Fruit fly (Drosophila melanogaster): Measurements from ENCODE around the gene CG7290.

Gene CG7290

dm6 chr3L:20195875-20196274 lies 10.0 kb downstream of the CG7290 start (continued):
- TF ChIP-seq ara (GFP tag; IDR thresholded peaks at IDR 0.05) (peak; percentile 74), CG12236 (GFP tag; optimal IDR thresholded peaks at IDR 0.05) (peak; percentile 25), Side (GFP tag; optimal IDR thresholded peaks at IDR 0.05) (peak; percentile 59), stwl (tag; optimal IDR thresholded peaks at IDR 0.05) (no peak), CG10147 (GFP tag; optimal IDR thresholded peaks at IDR 0.05) (peak; percentile 12), CG14667 (GFP tag; IDR thresholded peaks at IDR 0.05) (peak; percentile 52; the same call in 1 of the 2 replicates), da (GFP tag; optimal IDR thresholded peaks at IDR 0.05) (no peak), lab (GFP tag; optimal IDR thresholded peaks at IDR 0.05) (peak; percentile 67), run (tag; optimal IDR thresholded peaks at IDR 0.05) (peak; percentile 26), tll (GFP tag; optimal IDR thresholded peaks at IDR 0.05) (no peak), CG1529 (GFP tag; optimal IDR thresholded peaks at IDR 0.05) (peak; percentile 31), CG6683 (GFP tag; optimal IDR thresholded peaks at IDR 0.05) (no peak), so (GFP tag; IDR thresholded peaks at IDR 0.05) (peak; percentile 64; the same call in 1 of the 3 replicates), slbo (GFP tag; IDR thresholded peaks at IDR 0.05) (peak; percentile 36; the same call in 1 of the 2 replicates), CG1647 (GFP tag; optimal IDR thresholded peaks at IDR 0.05) (peak; percentile 37), CG10267 (tag; optimal IDR thresholded peaks at IDR 0.05) (peak; percentile 28), sim (GFP tag; IDR thresholded peaks at IDR 0.05) (no peak), sug (tag; optimal IDR thresholded peaks at IDR 0.05) (no peak), cwo (GFP tag; optimal IDR thresholded peaks at IDR 0.05) (no peak), Atf-2 (GFP tag; optimal IDR thresholded peaks at IDR 0.05) (no peak), CG15269 (tag; optimal IDR thresholded peaks at IDR 0.05) (peak; percentile 54), wdn (GFP tag; IDR thresholded peaks at IDR 0.05) (no peak), CG7556 (GFP tag; optimal IDR thresholded peaks at IDR 0.05) (peak; percentile 29), vfl (GFP tag; optimal IDR thresholded peaks at IDR 0.05) (no peak), Asciz (GFP tag; optimal IDR thresholded peaks at IDR 0.05) (peak; percentile 53), hkb (optimal IDR thresholded peaks at IDR 0.05) (no peak), hkb (GFP tag; IDR thresholded peaks at IDR 0.05) (peak; percentile 72; the same call in 1 of the 2 replicates), wek (GFP tag; optimal IDR thresholded peaks at IDR 0.05) (no peak), pan (optimal IDR thresholded peaks at IDR 0.05) (no peak), pan (GFP tag; optimal IDR thresholded peaks at IDR 0.05 in 1 of 2, IDR thresholded peaks at IDR 0.05 in 1 of 2) (peak in 1 of 2 experiments; percentile 81), Ets65A (GFP tag) (peak; percentile 55), CG5180 (GFP tag; optimal IDR thresholded peaks at IDR 0.05) (peak; percentile 53), otp (GFP tag; IDR thresholded peaks at IDR 0.05) (peak; percentile 58; the same call in 1 of the 3 replicates), bab2 (GFP tag; optimal IDR thresholded peaks at IDR 0.05) (peak; percentile 41), Lhr (GFP tag; optimal IDR thresholded peaks at IDR 0.05) (peak; percentile 5), CG15479 (GFP tag; optimal IDR thresholded peaks at IDR 0.05) (no peak), jumu (GFP tag; optimal IDR thresholded peaks at IDR 0.05) (peak; percentile 54), p53 (GFP tag; optimal IDR thresholded peaks at IDR 0.05) (no peak), NFAT (GFP tag; IDR thresholded peaks at IDR 0.05) (peak; percentile 31; the same call in 1 of the 2 replicates), chinmo (GFP tag; IDR thresholded peaks at IDR 0.05; ENCODE audit: partially characterized antibody) (0 out of 4 replicates have a peak, but pooled peaks have one; percentile 56), Optix (GFP tag; IDR thresholded peaks at IDR 0.05) (peak; percentile 78), Drgx (GFP tag; IDR thresholded peaks at IDR 0.05) (peak; percentile 88), D (optimal IDR thresholded peaks at IDR 0.05) (no peak), D (GFP tag; optimal IDR thresholded peaks at IDR 0.05) (peak; percentile 69), CG17359 (tag; optimal IDR thresholded peaks at IDR 0.05) (peak; percentile 75), bbx (GFP tag; IDR thresholded peaks at IDR 0.05; ENCODE audit: partially characterized antibody) (no peak), CG6791 (GFP tag; IDR thresholded peaks at IDR 0.05; ENCODE audit: partially characterized antibody) (no peak), gt (GFP tag; IDR thresholded peaks at IDR 0.05) (no peak), pum (GFP tag; optimal IDR thresholded peaks at IDR 0.05) (peak; percentile 61), Stat92E (GFP tag; optimal IDR thresholded peaks at IDR 0.05) (no peak), CG2199 (GFP tag; IDR thresholded peaks at IDR 0.05) (no peak)

Measured in whole organism, embryonic.